Worm (Caenorhabditis elegans) whole organism, L4/young adult: Measurements from ENCODE around the gene nhr-46.

Experiments
- dao-5 ChIP-seq: sonication (generic microtip); optimal IDR thresholded peaks from 2 replicates; lab custom pipeline; 2016; ENCODE audit warnings: missing genotype, missing genetic modification characterization, moderate library complexity, missing compliant biosample characterization
- him-1 ChIP-seq: sonication (generic microtip); optimal IDR thresholded peaks from 2 replicates; lab custom pipeline; 2016; ENCODE audit warnings: missing genotype, missing genetic modification reagents, missing genetic modification characterization, missing compliant biosample characterization

DNA sequence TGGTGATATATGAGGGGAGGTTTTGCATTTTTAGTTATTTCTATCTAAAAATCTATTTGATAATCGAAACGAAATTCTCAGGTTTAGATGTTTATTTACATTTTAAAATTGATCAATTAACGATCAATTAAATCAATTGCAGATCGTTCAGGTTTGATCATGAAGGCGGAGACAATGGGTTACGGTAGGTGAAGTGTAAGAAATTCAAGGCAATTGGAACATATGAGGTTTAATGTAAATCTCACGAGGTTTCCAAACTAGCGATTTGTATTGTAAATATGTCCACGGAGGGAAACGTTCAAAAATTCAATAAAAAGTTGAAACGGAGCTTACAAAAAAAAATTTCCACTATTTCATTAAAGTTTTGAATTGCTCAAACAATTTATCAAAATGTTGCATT, 21.9 kb upstream of the nhr-46 start:
- no peak for TF ChIP-seq dao-5
- TF ChIP-seq him-1 (tag; lab: Kevin White, UChicago), result no peak
